Worm (Caenorhabditis elegans) whole organism, L3 larva: Measurements from ENCODE around the gene dnj-8.
A peak's percentile ranks its signal among the peaks of the same experiment; 100 is the strongest.

Source experiments
- R02D3.7 ChIP-seq: fragments of 150-350 bp; optimal IDR thresholded peaks from 2 replicates; lab custom pipeline; 2014; ENCODE audit warnings: missing biosample characterization, missing genetic modification characterization
- ZK546.5 ChIP-seq: sonication (generic microtip); optimal IDR thresholded peaks from 2 replicates; lab custom pipeline; 2017; ENCODE audit warnings: missing biosample characterization, missing genetic modification characterization
- ama-1 ChIP-seq: fragments of 150-350 bp; optimal IDR thresholded peaks from 2 replicates; lab custom pipeline; 2018
- ceh-16 ChIP-seq: sonication (generic microtip); optimal IDR thresholded peaks from 2 replicates; lab custom pipeline; 2017; ENCODE audit warnings: missing biosample characterization, missing genetic modification characterization
- ceh-28 ChIP-seq: fragments of 150-350 bp; optimal IDR thresholded peaks from 2 replicates; lab custom pipeline; 2014; ENCODE audit warnings: missing biosample characterization, missing genetic modification reagents, missing genetic modification characterization
- ceh-82 ChIP-seq: fragments of 150-350 bp; optimal IDR thresholded peaks from 2 replicates; lab custom pipeline; 2014; ENCODE audit warnings: missing biosample characterization, missing genetic modification characterization
- daf-12 ChIP-seq: fragments of 150-350 bp; optimal IDR thresholded peaks from 2 replicates; lab custom pipeline; 2014; ENCODE audit warnings: missing biosample characterization, missing genetic modification reagents, missing genetic modification characterization
- egl-27 ChIP-seq: sonication (generic microtip); optimal IDR thresholded peaks from 4 replicates; lab custom pipeline; 2017; ENCODE audit warnings: missing biosample characterization, missing genetic modification reagents, missing genetic modification characterization
- egl-5 ChIP-seq: fragments of 150-350 bp; optimal IDR thresholded peaks from 2 replicates; lab custom pipeline; 2017; ENCODE audit warnings: missing biosample characterization, missing genetic modification reagents, missing genetic modification characterization, inconsistent platforms
- elt-1 ChIP-seq: fragments of 150-350 bp; optimal IDR thresholded peaks from 2 replicates; lab custom pipeline; 2014; ENCODE audit warnings: missing biosample characterization, missing genetic modification characterization
- elt-3 ChIP-seq, 3 experiments: fragments of 150-350 bp in 1 of 3; sonication (generic microtip) in 2 of 3; optimal IDR thresholded peaks; 2 replicates in 2 of 3; 4 replicates in 1 of 3; lab custom pipeline; 2014 to 2017; ENCODE audit warnings: missing biosample characterization in 3 of 3, missing genetic modification characterization in 3 of 3
- eor-1 ChIP-seq, 2 experiments: fragments of 150-350 bp; optimal IDR thresholded peaks; 2 replicates each; lab custom pipeline; 2014 to 2018; ENCODE audit warnings: missing biosample characterization in 2 of 2, missing genetic modification characterization in 2 of 2
- fkh-2 ChIP-seq: fragments of 150-350 bp; optimal IDR thresholded peaks from 2 replicates; lab custom pipeline; 2014; ENCODE audit warnings: missing biosample characterization, missing genetic modification reagents, missing genetic modification characterization
- fos-1 ChIP-seq: fragments of 150-350 bp; optimal IDR thresholded peaks from 2 replicates; lab custom pipeline; 2014; ENCODE audit warnings: missing biosample characterization, missing genetic modification characterization
- jun-1 ChIP-seq: fragments of 150-350 bp; optimal IDR thresholded peaks from 2 replicates; lab custom pipeline; 2014; ENCODE audit warnings: missing biosample characterization, missing genetic modification reagents, missing genetic modification characterization
- lin-15B ChIP-seq: fragments of 150-350 bp; optimal IDR thresholded peaks from 2 replicates; lab custom pipeline; 2014; ENCODE audit warnings: missing biosample characterization, missing genetic modification characterization
- lin-39 ChIP-seq: fragments of 150-350 bp; optimal IDR thresholded peaks from 2 replicates; lab custom pipeline; 2018; ENCODE audit warnings: missing biosample characterization, missing genetic modification reagents, missing genetic modification characterization
- mml-1 ChIP-seq: fragments of 150-350 bp; sonication (generic microtip); optimal IDR thresholded peaks from 3 replicates; lab custom pipeline; 2014; ENCODE audit warnings: missing biosample characterization, missing genetic modification characterization
- nfya-1 ChIP-seq: sonication (generic microtip); optimal IDR thresholded peaks from 2 replicates; lab custom pipeline; 2017; ENCODE audit warnings: missing genetic modification characterization, mild to moderate bottlenecking, missing compliant biosample characterization, antibody characterized with exemption, moderate library complexity; ENCODE audit not compliant: insufficient read depth
- nhr-11 ChIP-seq: fragments of 150-350 bp; optimal IDR thresholded peaks from 2 replicates; lab custom pipeline; 2014; ENCODE audit warnings: missing biosample characterization, missing genetic modification characterization
- nhr-12 ChIP-seq: fragments of 150-350 bp; optimal IDR thresholded peaks from 2 replicates; lab custom pipeline; 2014; ENCODE audit warnings: missing biosample characterization, missing genetic modification characterization
- nhr-25 ChIP-seq: sonication (generic microtip); optimal IDR thresholded peaks from 2 replicates; lab custom pipeline; 2017; ENCODE audit warnings: missing biosample characterization, missing genetic modification characterization
- nhr-28 ChIP-seq: fragments of 150-350 bp; optimal IDR thresholded peaks from 2 replicates; lab custom pipeline; 2014; ENCODE audit warnings: missing biosample characterization, missing genetic modification characterization
- nhr-43 ChIP-seq: sonication (generic microtip); optimal IDR thresholded peaks from 2 replicates; lab custom pipeline; 2016; ENCODE audit warnings: mild to moderate bottlenecking, missing genetic modification characterization, missing compliant biosample characterization; ENCODE audit not compliant: poor library complexity, severe bottlenecking
- nhr-67 ChIP-seq: fragments of 150-350 bp; optimal IDR thresholded peaks from 2 replicates; lab custom pipeline; 2014; ENCODE audit warnings: missing biosample characterization, missing genetic modification characterization
- nhr-76 ChIP-seq: fragments of 150-350 bp; sonication (generic microtip); optimal IDR thresholded peaks from 5 replicates; lab custom pipeline; 2014; ENCODE audit warnings: missing biosample characterization, missing genetic modification characterization
- pha-4 ChIP-seq: fragments of 150-350 bp; optimal IDR thresholded peaks from 2 replicates; lab custom pipeline; 2014; ENCODE audit warnings: missing biosample characterization, missing genetic modification reagents, missing genetic modification characterization
- pqm-1 ChIP-seq: fragments of 150-350 bp; optimal IDR thresholded peaks from 2 replicates; lab custom pipeline; 2017; ENCODE audit warnings: missing biosample characterization, missing genetic modification characterization, inconsistent platforms
- skn-1 ChIP-seq: fragments of 150-350 bp; optimal IDR thresholded peaks from 2 replicates; lab custom pipeline; 2014; ENCODE audit warnings: missing biosample characterization, missing genetic modification characterization
- unc-39 ChIP-seq: sonication (generic microtip); optimal IDR thresholded peaks from 4 replicates; lab custom pipeline; 2017; ENCODE audit warnings: missing biosample characterization, missing genetic modification characterization
- ztf-11 ChIP-seq: fragments of 150-350 bp; optimal IDR thresholded peaks from 2 replicates; lab custom pipeline; 2014; ENCODE audit warnings: missing biosample characterization, missing genetic modification characterization

Gene dnj-8

ce11 chrII:6598050-6598449 is at the start of gene dnj-8:
Gene dnj-8 (minus strand): TSS chrII:6598080.
- TF ChIP-seq pha-4, result peak; percentile 25
- TF ChIP-seq lin-15B (tag; lab: Kevin White, UChicago), result peak; percentile 23
- TF ChIP-seq ama-1 (lab: Kevin White, UChicago), result peak; percentile 6
- TF ChIP-seq nfya-1 (tag; lab: Kevin White, UChicago), result peak; percentile 60
- TF ChIP-seq ztf-11 (tag; lab: Kevin White, UChicago), result no peak
- TF ChIP-seq daf-12 (tag; lab: Kevin White, UChicago), result no peak
- no peak for TF ChIP-seq nhr-28 (tag; lab: Kevin White, UChicago)
- TF ChIP-seq ceh-16, result no peak
- TF ChIP-seq lin-39 (tag; lab: Kevin White, UChicago), result peak; percentile 66

ce11 chrII:6646903-6647302 is 49.0 kb upstream of the dnj-8 start:
- TF ChIP-seq elt-1 (no peak), jun-1 (no peak), elt-3 (tag; optimal IDR thresholded peaks at IDR 0.05; lab: Kevin White, UChicago) (no peak), ceh-82 (tag; lab: Kevin White, UChicago) (no peak)

ce11 chrII:6642651-6643167 is 44.8 kb upstream of the dnj-8 start, which contains the start of gene T19D12.6:
Gene T19D12.6 (minus strand): TSS chrII:6643117.
- TF ChIP-seq egl-27 (tag; lab: Kevin White, UChicago), result no peak
- TF ChIP-seq ZK546.5 (tag; lab: Kevin White, UChicago), result no peak
- no peak for TF ChIP-seq daf-12 (tag; lab: Kevin White, UChicago)
- peak; percentile 66 for TF ChIP-seq egl-5
- no peak for TF ChIP-seq nhr-12 (tag; lab: Kevin White, UChicago)
- no peak for TF ChIP-seq lin-15B (tag; lab: Kevin White, UChicago)
- TF ChIP-seq nhr-11 (tag; lab: Kevin White, UChicago), result no peak
- no peak for TF ChIP-seq pqm-1 (tag; lab: Kevin White, UChicago)
- no peak for TF ChIP-seq nhr-43 (tag; lab: Kevin White, UChicago)
- no peak for TF ChIP-seq mml-1 (tag; lab: Kevin White, UChicago)
- TF ChIP-seq lin-39 (tag; lab: Kevin White, UChicago), result peak; percentile 20
- no peak for TF ChIP-seq fos-1 (tag; lab: Kevin White, UChicago)
- no peak for TF ChIP-seq ceh-28
- TF ChIP-seq, all 47 proteins: peak for 2

DNA sequence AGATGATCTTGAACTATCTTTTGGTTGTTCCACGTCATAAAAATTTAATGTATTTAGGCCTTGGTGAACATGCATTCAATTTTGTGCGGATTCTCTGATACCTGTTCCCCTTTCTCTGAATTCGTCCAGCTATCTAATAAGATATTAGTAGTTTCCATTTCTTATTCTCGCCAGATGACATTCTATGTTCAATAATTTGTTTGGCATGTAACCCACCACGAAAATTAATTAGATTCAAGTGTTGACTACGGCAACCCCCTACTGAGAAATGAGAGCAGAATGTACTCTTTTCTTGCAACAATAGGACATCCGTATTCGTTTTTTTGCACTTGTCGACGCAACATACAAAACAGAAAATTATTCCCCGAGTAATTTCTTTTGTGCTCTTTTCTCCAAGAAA is 44.3 kb upstream of the dnj-8 start:
- TF ChIP-seq R02D3.7 (tag; lab: Kevin White, UChicago) (no peak), ama-1 (lab: Kevin White, UChicago) (no peak), eor-1 (tag; optimal IDR thresholded peaks at IDR 0.05; lab: Kevin White, UChicago) (no peak)
- TF ChIP-seq, all 47 proteins: peak for 0

ce11 chrII:6637854-6638253 is 40.0 kb upstream of the dnj-8 start:
- no peak for TF ChIP-seq nhr-67
- no peak for TF ChIP-seq elt-1
- no peak for TF ChIP-seq skn-1
- TF ChIP-seq ama-1 (lab: Kevin White, UChicago), result no peak
- no peak for TF ChIP-seq unc-39
- TF ChIP-seq ztf-11 (tag; lab: Kevin White, UChicago), result no peak

DNA sequence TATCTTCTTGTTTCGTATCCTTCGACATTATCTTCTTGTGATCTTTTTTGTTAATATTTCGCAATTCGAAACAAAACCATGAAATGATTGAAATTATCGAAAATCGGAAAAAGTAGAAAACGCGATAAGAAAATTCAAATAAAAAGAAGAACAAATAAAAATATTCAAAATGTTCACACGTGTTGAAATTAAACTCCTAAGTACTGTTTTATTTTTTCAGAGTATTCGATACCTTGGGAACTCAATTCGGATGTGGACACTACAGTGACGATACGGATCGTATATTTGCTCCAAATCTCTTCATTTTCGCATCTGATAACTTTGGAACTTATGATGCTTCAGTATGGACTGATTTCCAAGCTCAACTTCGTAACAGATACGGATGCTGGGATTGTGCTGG is 38.3 kb upstream of the dnj-8 start, which contains the start of gene T19D12.5:
T19D12.5 (minus strand) TSS at position 101 of the 400 bp plus-strand sequence.
- no peak for TF ChIP-seq fkh-2 (tag; lab: Kevin White, UChicago)
- no peak for TF ChIP-seq nfya-1 (tag; lab: Kevin White, UChicago)
- no peak for TF ChIP-seq skn-1
- no peak for TF ChIP-seq nhr-25 (tag; lab: Kevin White, UChicago)
- TF ChIP-seq unc-39, result no peak
- no peak for TF ChIP-seq ztf-11 (tag; lab: Kevin White, UChicago)
- no peak for TF ChIP-seq elt-1
- no peak for TF ChIP-seq nhr-76 (tag; lab: Kevin White, UChicago)
- no peak for TF ChIP-seq R02D3.7 (tag; lab: Kevin White, UChicago)
- no peak for TF ChIP-seq fos-1 (tag; lab: Kevin White, UChicago)
- TF ChIP-seq, all 47 proteins: peak for 0
